Fruit fly (Drosophila melanogaster) whole organism, embryonic: ENCODE data around the gene CG42449.

ENCODE experiments used
- CG10147 ChIP-seq: fragments of 200-800 bp; sonication (Bioruptor generic); optimal IDR thresholded peaks from 2 replicates; lab custom pipeline; 2019; ENCODE audit warnings: missing biosample characterization, mild to moderate bottlenecking, missing genetic modification characterization, moderate library complexity
- CG11085 ChIP-seq: fragments of 200-800 bp; sonication (Bioruptor generic); IDR thresholded peaks from 2 replicates; pipeline ENCODE4 v1.3.6; 2022; ENCODE audit warnings: missing biosample characterization, missing genetic modification characterization
- CG11456 ChIP-seq: fragments of 200-800 bp; sonication (Bioruptor generic); IDR thresholded peaks from 3 replicates; pipeline ENCODE4 v1.3.6; 2022; ENCODE audit warnings: missing biosample characterization, missing genetic modification characterization
- CG11696 ChIP-seq: fragments of 200-800 bp; sonication (Bioruptor generic); IDR thresholded peaks from 2 replicates; pipeline ENCODE4 v1.3.6; 2022; ENCODE audit warnings: missing biosample characterization, missing genetic modification characterization
- CG12155 ChIP-seq: fragments of 200-800 bp; sonication (Bioruptor generic); optimal IDR thresholded peaks from 3 replicates; lab custom pipeline; 2016; ENCODE audit warnings: missing biosample characterization, missing genetic modification characterization
- CG13287 ChIP-seq: fragments of 200-800 bp; sonication (Bioruptor generic); IDR thresholded peaks from 2 replicates; pipeline ENCODE4 v1.3.6; 2022; ENCODE audit warnings: missing biosample characterization, missing genetic modification characterization; ENCODE audit not compliant: partially characterized antibody
- CG17186 ChIP-seq: fragments of 200-800 bp; sonication (Bioruptor generic); optimal IDR thresholded peaks from 3 replicates; lab custom pipeline; 2017; ENCODE audit warnings: missing biosample characterization, missing genetic modification reagents, missing genetic modification characterization
- CG17612 ChIP-seq: fragments of 200-800 bp; sonication (Bioruptor generic); IDR thresholded peaks from 2 replicates; pipeline ENCODE4 v1.3.6; 2022; ENCODE audit warnings: missing biosample characterization, missing genetic modification characterization
- CG1832 ChIP-seq: fragments of 200-800 bp; sonication (Bioruptor generic); optimal IDR thresholded peaks from 2 replicates; lab custom pipeline; 2017; ENCODE audit warnings: missing biosample characterization, mild to moderate bottlenecking, missing genetic modification characterization, inconsistent platforms
- CG2678 ChIP-seq: fragments of 200-800 bp; sonication (Bioruptor generic); optimal IDR thresholded peaks from 3 replicates; lab custom pipeline; 2019; ENCODE audit warnings: missing biosample characterization, mild to moderate bottlenecking, missing genetic modification characterization, moderate library complexity
- CG2712 ChIP-seq: fragments of 200-800 bp; optimal IDR thresholded peaks from 3 replicates; lab custom pipeline; 2019; ENCODE audit warnings: missing biosample characterization, mild to moderate bottlenecking, missing genetic modification characterization, moderate library complexity
- CG30403 ChIP-seq: fragments of 200-800 bp; sonication (Bioruptor generic); optimal IDR thresholded peaks from 3 replicates; lab custom pipeline; 2016; ENCODE audit warnings: missing biosample characterization, missing genetic modification characterization
- CG33557 ChIP-seq: fragments of 200-800 bp; sonication (Bioruptor generic); optimal IDR thresholded peaks from 2 replicates; lab custom pipeline; 2019; ENCODE audit warnings: missing biosample characterization, mild to moderate bottlenecking, missing genetic modification characterization, moderate library complexity
- CG34376 ChIP-seq: fragments of 200-800 bp; sonication (Bioruptor generic); optimal IDR thresholded peaks from 2 replicates; lab custom pipeline; 2018; ENCODE audit warnings: missing biosample characterization, mild to moderate bottlenecking, missing genetic modification characterization
- CG3995 ChIP-seq: fragments of 200-800 bp; sonication (Bioruptor generic); optimal IDR thresholded peaks from 3 replicates; lab custom pipeline; 2016; ENCODE audit warnings: missing biosample characterization, missing genetic modification characterization
- CG4730 ChIP-seq: fragments of 200-800 bp; sonication (Bioruptor generic); IDR thresholded peaks from 2 replicates; pipeline ENCODE4 v1.3.6; 2022; ENCODE audit warnings: missing biosample characterization, missing genetic modification characterization
- CG6175 ChIP-seq: fragments of 200-800 bp; sonication (Bioruptor generic); IDR thresholded peaks from 3 replicates; pipeline ENCODE4 v1.3.6; 2022; ENCODE audit warnings: missing biosample characterization, missing genetic modification characterization
- CG8359 ChIP-seq: fragments of 200-800 bp; sonication (Bioruptor generic); optimal IDR thresholded peaks from 2 replicates; lab custom pipeline; 2017; ENCODE audit warnings: missing biosample characterization, mild to moderate bottlenecking, missing genetic modification characterization, borderline replicate concordance
- CG8944 ChIP-seq: fragments of 200-800 bp; sonication (Bioruptor generic); optimal IDR thresholded peaks from 3 replicates; lab custom pipeline; 2016; ENCODE audit warnings: missing biosample characterization, missing genetic modification characterization
- Fer1 ChIP-seq: fragments of 200-800 bp; sonication (Bioruptor generic); optimal IDR thresholded peaks from 2 replicates; lab custom pipeline; 2017; ENCODE audit warnings: missing biosample characterization, mild to moderate bottlenecking, missing genetic modification characterization
- HHEX ChIP-seq: fragments of 200-800 bp; sonication (Bioruptor generic); optimal IDR thresholded peaks from 3 replicates; lab custom pipeline; 2017; ENCODE audit warnings: missing biosample characterization, mild to moderate bottlenecking, missing genetic modification characterization, missing genetic modification reagents
- Hey ChIP-seq: fragments of 200-800 bp; sonication (Bioruptor generic); optimal IDR thresholded peaks from 3 replicates; lab custom pipeline; 2018; ENCODE audit warnings: missing biosample characterization, mild to moderate bottlenecking, missing genetic modification characterization
- Jarid2 ChIP-seq: fragments of 200-800 bp; sonication (Bioruptor generic); optimal IDR thresholded peaks from 3 replicates; lab custom pipeline; 2017; ENCODE audit warnings: mild to moderate bottlenecking, missing biosample characterization, missing genetic modification reagents, missing genetic modification characterization
- Kr ChIP-seq: fragments of 200-800 bp; sonication (Bioruptor generic); optimal IDR thresholded peaks from 2 replicates; lab custom pipeline; 2017; ENCODE audit warnings: missing biosample characterization, mild to moderate bottlenecking, missing genetic modification characterization
- Opbp ChIP-seq: fragments of 200-800 bp; sonication (Bioruptor generic); IDR thresholded peaks from 3 replicates; pipeline ENCODE4 v1.3.6; 2022; ENCODE audit warnings: missing biosample characterization, missing genetic modification characterization; ENCODE audit not compliant: partially characterized antibody
- Poxn ChIP-seq: fragments of 200-800 bp; sonication (Bioruptor generic); IDR thresholded peaks from 2 replicates; pipeline ENCODE4 v1.3.6; 2022; ENCODE audit warnings: missing biosample characterization, missing genetic modification characterization
- ac ChIP-seq: fragments of 200-800 bp; sonication (Bioruptor generic); optimal IDR thresholded peaks from 3 replicates; lab custom pipeline; 2017; ENCODE audit warnings: missing biosample characterization, mild to moderate bottlenecking, missing genetic modification characterization
- bigmax ChIP-seq: fragments of 200-800 bp; sonication (Bioruptor generic); optimal IDR thresholded peaks from 2 replicates; lab custom pipeline; 2018; ENCODE audit warnings: missing biosample characterization, mild to moderate bottlenecking, missing genetic modification characterization
- btn ChIP-seq: fragments of 200-800 bp; sonication (Bioruptor generic); optimal IDR thresholded peaks from 2 replicates; lab custom pipeline; 2016; ENCODE audit warnings: missing biosample characterization, missing genetic modification characterization
- chinmo ChIP-seq: fragments of 200-800 bp; sonication (Bioruptor generic); IDR thresholded peaks from 4 replicates; pipeline ENCODE4 v1.3.6; 2022; ENCODE audit warnings: missing biosample characterization, missing genetic modification characterization; ENCODE audit not compliant: partially characterized antibody
- chm ChIP-seq: fragments of 200-800 bp; sonication (Bioruptor generic); IDR thresholded peaks from 2 replicates; pipeline ENCODE4 v1.3.6; 2022; ENCODE audit warnings: missing biosample characterization, missing genetic modification characterization
- disco-r ChIP-seq: fragments of 200-800 bp; sonication (Bioruptor generic); optimal IDR thresholded peaks from 2 replicates; lab custom pipeline; 2016; ENCODE audit warnings: missing biosample characterization, missing genetic modification characterization
- emc ChIP-seq: fragments of 200-800 bp; sonication (Bioruptor generic); optimal IDR thresholded peaks from 2 replicates; lab custom pipeline; 2016; ENCODE audit warnings: missing biosample characterization, missing genetic modification characterization
- eyg ChIP-seq: fragments of 200-800 bp; sonication (Bioruptor generic); optimal IDR thresholded peaks from 3 replicates; lab custom pipeline; 2016; ENCODE audit warnings: missing biosample characterization, missing genetic modification characterization
- gt ChIP-seq: fragments of 200-800 bp; sonication (Bioruptor generic); IDR thresholded peaks from 2 replicates; pipeline ENCODE4 v1.3.6; 2022; ENCODE audit warnings: missing biosample characterization, missing genetic modification characterization
- kah ChIP-seq: fragments of 200-800 bp; sonication (Bioruptor generic); optimal IDR thresholded peaks from 2 replicates; lab custom pipeline; 2018; ENCODE audit warnings: missing biosample characterization, mild to moderate bottlenecking, missing genetic modification characterization
- luna ChIP-seq: fragments of 200-800 bp; sonication (Bioruptor generic); optimal IDR thresholded peaks from 2 replicates; lab custom pipeline; 2016; ENCODE audit warnings: missing biosample characterization, missing genetic modification characterization
- mirr ChIP-seq: fragments of 200-800 bp; sonication (Bioruptor generic); optimal IDR thresholded peaks from 3 replicates; lab custom pipeline; 2018; ENCODE audit warnings: missing biosample characterization, mild to moderate bottlenecking, missing genetic modification characterization
- psq ChIP-seq: fragments of 200-800 bp; sonication (Bioruptor generic); optimal IDR thresholded peaks from 2 replicates; lab custom pipeline; 2017; ENCODE audit warnings: missing biosample characterization, missing genetic modification characterization
- pum ChIP-seq: fragments of 200-800 bp; sonication (Bioruptor generic); optimal IDR thresholded peaks from 2 replicates; lab custom pipeline; 2016; ENCODE audit warnings: missing biosample characterization, missing genetic modification characterization
- shn ChIP-seq: fragments of 200-800 bp; sonication (Bioruptor generic); optimal IDR thresholded peaks from 3 replicates; lab custom pipeline; 2016; ENCODE audit warnings: missing biosample characterization, missing genetic modification characterization
- sim ChIP-seq: fragments of 200-800 bp; sonication (Bioruptor generic); IDR thresholded peaks from 2 replicates; pipeline ENCODE4 v1.3.6; 2022; ENCODE audit warnings: missing biosample characterization, missing genetic modification characterization
- sima ChIP-seq: fragments of 200-800 bp; sonication (Bioruptor generic); optimal IDR thresholded peaks from 2 replicates; lab custom pipeline; 2016; ENCODE audit warnings: missing biosample characterization, missing genetic modification characterization
- sna ChIP-seq: fragments of 200-800 bp; sonication (Bioruptor generic); IDR thresholded peaks from 2 replicates; pipeline ENCODE4 v1.3.6; 2022; ENCODE audit warnings: missing biosample characterization, missing genetic modification characterization; ENCODE audit not compliant: partially characterized antibody
- sqz ChIP-seq: fragments of 200-800 bp; sonication (Bioruptor generic); optimal IDR thresholded peaks from 3 replicates; lab custom pipeline; 2018; ENCODE audit warnings: missing biosample characterization, mild to moderate bottlenecking, missing genetic modification characterization
- stwl ChIP-seq: fragments of 200-800 bp; sonication (Bioruptor generic); optimal IDR thresholded peaks from 3 replicates; lab custom pipeline; 2018; ENCODE audit warnings: missing biosample characterization, mild to moderate bottlenecking, missing genetic modification characterization, moderate library complexity
- trem ChIP-seq: fragments of 200-800 bp; optimal IDR thresholded peaks from 3 replicates; lab custom pipeline; 2019; ENCODE audit warnings: missing biosample characterization, mild to moderate bottlenecking, missing genetic modification characterization, moderate library complexity
- yki ChIP-seq: fragments of >200 bp; optimal IDR thresholded peaks from 3 replicates; lab custom pipeline; 2018
- z ChIP-seq: fragments of 200-800 bp; sonication (Bioruptor generic); IDR thresholded peaks from 3 replicates; pipeline ENCODE4 v1.3.6; 2022; ENCODE audit warnings: missing biosample characterization, missing genetic modification characterization

CG42449 gene

dm6 chrX:5672243-5673051 lies 10.6 kb upstream of the CG42449 start, which contains the start of gene RpL35 (continued):
- TF ChIP-seq CG6175 (GFP tag; lab: Robert Waterston, UW) (no peak), trem (tag; lab: Kevin White, UChicago) (no peak), disco-r (GFP tag; lab: Kevin White, UChicago) (no peak), CG11696 (no peak), emc (GFP tag; lab: Kevin White, UChicago) (no peak), HHEX (peak; percentile 65), CG17612 (GFP tag; lab: Robert Waterston, UW) (no peak), kah (GFP tag; lab: Kevin White, UChicago) (peak; percentile 43), Kr (GFP tag; lab: Kevin White, UChicago) (no peak), luna (GFP tag; lab: Kevin White, UChicago) (no peak), CG33557 (GFP tag; lab: Kevin White, UChicago) (peak; percentile 25), sqz (peak; percentile 36), sima (GFP tag; lab: Kevin White, UChicago) (no peak), CG30403 (GFP tag; lab: Kevin White, UChicago) (peak; percentile 15), yki (lab: Kevin White, UChicago) (no peak), CG2712 (tag; lab: Kevin White, UChicago) (peak; percentile 27), Hey (no peak), CG10147 (GFP tag; lab: Kevin White, UChicago) (peak; percentile 14), shn (GFP tag; lab: Kevin White, UChicago) (no peak), btn (GFP tag; lab: Kevin White, UChicago) (no peak), Jarid2 (GFP tag; lab: Kevin White, UChicago) (peak; percentile 24), Fer1 (GFP tag; lab: Kevin White, UChicago) (peak; percentile 65), CG13287 (peak; percentile 53; the same call in 1 of the 2 replicates), eyg (GFP tag; lab: Kevin White, UChicago) (peak; percentile 30), CG2678 (tag; lab: Kevin White, UChicago) (peak; percentile 41), Poxn (GFP tag; lab: Robert Waterston, UW) (no peak), pum (peak; percentile 20), CG8359 (GFP tag; lab: Kevin White, UChicago) (peak; percentile 6), sna (GFP tag; lab: Robert Waterston, UW) (0 out of 2 replicates have a peak, but pooled peaks have one; percentile 43), chinmo (GFP tag; lab: Robert Waterston, UW) (no peak), ac (no peak), CG17186 (peak; percentile 80), chm (no peak), CG12155 (GFP tag; lab: Kevin White, UChicago) (no peak), CG4730 (GFP tag; lab: Robert Waterston, UW) (no peak), CG1832 (GFP tag; lab: Kevin White, UChicago) (no peak), bigmax (GFP tag; lab: Kevin White, UChicago) (peak; percentile 77), gt (GFP tag; lab: Robert Waterston, UW) (no peak), mirr (peak; percentile 62), CG8944 (GFP tag; lab: Kevin White, UChicago) (no peak), sim (GFP tag; lab: Robert Waterston, UW) (0 out of 2 replicates have a peak, but pooled peaks have one; percentile 17), Opbp (GFP tag; lab: Robert Waterston, UW) (0 out of 3 replicates have a peak, but pooled peaks have one; percentile 18), stwl (tag; lab: Kevin White, UChicago) (no peak), z (no peak), CG11085 (GFP tag; lab: Robert Waterston, UW) (0 out of 2 replicates have a peak, but pooled peaks have one; percentile 23), CG11456 (GFP tag; lab: Robert Waterston, UW) (0 out of 3 replicates have a peak, but pooled peaks have one; percentile 68), psq (GFP tag; lab: Kevin White, UChicago) (no peak), CG3995 (peak; percentile 62), CG34376 (GFP tag; lab: Kevin White, UChicago) (peak; percentile 70)
